Worm (Caenorhabditis elegans): ENCODE measurements around the gene F36H5.18.

DNA sequence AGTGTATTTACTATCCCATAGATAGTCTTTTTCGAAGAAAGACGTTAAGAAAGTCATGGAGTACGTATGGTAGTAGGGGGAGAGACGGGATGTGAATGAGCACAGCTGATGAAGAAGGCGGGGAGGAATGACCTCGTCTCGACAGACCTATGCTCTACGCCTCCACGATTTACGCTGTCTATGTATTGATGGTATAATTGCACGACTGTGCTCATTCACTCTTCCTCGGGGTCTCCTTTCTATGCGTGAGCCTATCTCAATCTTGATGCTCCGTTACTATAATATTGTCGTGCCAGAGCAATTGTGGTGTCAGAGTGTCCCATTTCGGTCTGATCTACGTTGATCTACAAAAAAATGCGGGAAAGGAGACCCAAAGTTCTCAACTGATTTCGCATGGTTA is 26.5 kb downstream of the F36H5.18 start, which contains the start of gene C08F1.10:
- TF ChIP-seq him-1 (tag; optimal IDR thresholded peaks at IDR 0.05) (no peak), W03F9.2 (tag; optimal IDR thresholded peaks at IDR 0.05) (no peak), dao-5 (tag; optimal IDR thresholded peaks at IDR 0.05) (no peak)
